Worm (Caenorhabditis elegans) whole organism, late embryonic: ENCODE measurements around the gene F54D10.7.

ENCODE experiments used
- ama-1 ChIP-seq: fragments of 150-350 bp; optimal IDR thresholded peaks from 2 replicates; lab custom pipeline; 2014
- ceh-34 ChIP-seq: sonication (generic microtip); optimal IDR thresholded peaks from 2 replicates; lab custom pipeline; 2016; ENCODE audit warnings: mild to moderate bottlenecking, missing genetic modification characterization, missing compliant biosample characterization
- elt-2 ChIP-seq: sonication (generic microtip); optimal IDR thresholded peaks from 2 replicates; lab custom pipeline; 2016; ENCODE audit warnings: missing genetic modification reagents, missing genetic modification characterization, missing compliant biosample characterization
- fax-1 ChIP-seq: sonication (generic microtip); optimal IDR thresholded peaks from 2 replicates; lab custom pipeline; 2016; ENCODE audit warnings: missing genotype, missing genetic modification characterization, missing compliant biosample characterization
- nhr-11 ChIP-seq: fragments of 150-350 bp; optimal IDR thresholded peaks from 2 replicates; lab custom pipeline; 2014; ENCODE audit warnings: missing biosample characterization, missing genetic modification characterization
- pha-4 ChIP-seq: fragments of 150-350 bp; optimal IDR thresholded peaks from 2 replicates; lab custom pipeline; 2018; ENCODE audit warnings: missing biosample characterization, missing genetic modification reagents, missing genetic modification characterization
- pqm-1 ChIP-seq: sonication (generic microtip); optimal IDR thresholded peaks from 2 replicates; lab custom pipeline; 2016; ENCODE audit warnings: missing genetic modification characterization, missing compliant biosample characterization
- tbx-2 ChIP-seq: sonication (generic microtip); optimal IDR thresholded peaks from 2 replicates; lab custom pipeline; 2016; ENCODE audit warnings: missing genetic modification characterization, missing compliant biosample characterization
- ttx-3 ChIP-seq: sonication (generic microtip); optimal IDR thresholded peaks from 2 replicates; lab custom pipeline; 2016; ENCODE audit warnings: missing genetic modification reagents, missing genetic modification characterization, missing compliant biosample characterization

DNA sequence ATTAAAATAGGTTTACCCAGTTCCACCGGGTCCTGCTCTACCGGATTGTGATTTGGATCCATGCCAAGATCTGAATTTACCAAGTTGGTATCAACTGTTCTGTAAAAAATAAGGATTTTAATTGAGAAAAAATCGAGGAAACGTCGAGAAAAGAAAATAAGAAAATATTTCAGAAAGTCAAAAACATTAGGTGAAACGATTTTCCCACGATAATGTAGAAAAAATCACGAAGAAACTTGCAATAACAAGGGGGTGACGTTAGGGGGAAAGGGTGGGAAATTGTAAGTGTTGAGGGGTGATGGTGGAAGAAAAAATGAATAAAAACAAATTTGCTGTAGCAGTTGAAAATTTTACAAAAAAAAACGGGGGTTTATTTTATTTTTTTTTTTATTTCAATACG is 48.0 kb downstream of the F54D10.7 start, which contains the start of gene T24E12.10:
- TF ChIP-seq pha-4 (no peak), nhr-11 (tag; lab: Kevin White, UChicago) (no peak), ceh-34 (tag; lab: Kevin White, UChicago) (no peak), pqm-1 (tag; lab: Kevin White, UChicago) (no peak), ama-1 (lab: Kevin White, UChicago) (no peak), tbx-2 (no peak), ttx-3 (tag; lab: Kevin White, UChicago) (no peak), elt-2 (no peak), fax-1 (tag; lab: Kevin White, UChicago) (no peak)
